Worm (Caenorhabditis elegans) whole organism, dauer: ENCODE measurements around the gene dpy-10.

Experiments
- unc-62 ChIP-seq: sonication (generic microtip); optimal IDR thresholded peaks from 2 replicates; lab custom pipeline; 2017; ENCODE audit warnings: missing biosample characterization, missing genetic modification reagents, missing genetic modification characterization

Gene dpy-10

DNA sequence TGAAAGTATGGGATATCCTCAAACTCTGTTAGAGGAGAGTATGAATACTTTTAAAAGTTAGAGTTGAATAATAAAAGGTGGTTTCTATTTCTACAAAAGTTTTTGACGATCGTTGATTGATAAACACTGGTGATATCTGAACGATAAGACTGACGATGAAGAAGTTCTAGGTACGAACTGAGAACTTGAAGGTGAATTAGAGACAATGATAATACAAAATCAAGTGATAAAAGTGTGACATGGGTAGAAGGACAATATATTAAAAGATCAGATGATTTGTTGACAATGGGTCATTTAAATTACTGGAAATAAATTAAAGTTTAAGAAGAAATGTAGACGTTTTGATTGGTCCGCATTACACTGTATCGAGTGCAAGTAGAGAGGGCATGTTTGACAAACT, 16.6 kb downstream of the dpy-10 start, which contains the start of gene C18H9.5:
C18H9.5 (minus strand) TSS at position 179 of the 400 bp plus-strand sequence.
- TF ChIP-seq unc-62 (GFP tag; lab: Kevin White, UChicago): no peak

DNA sequence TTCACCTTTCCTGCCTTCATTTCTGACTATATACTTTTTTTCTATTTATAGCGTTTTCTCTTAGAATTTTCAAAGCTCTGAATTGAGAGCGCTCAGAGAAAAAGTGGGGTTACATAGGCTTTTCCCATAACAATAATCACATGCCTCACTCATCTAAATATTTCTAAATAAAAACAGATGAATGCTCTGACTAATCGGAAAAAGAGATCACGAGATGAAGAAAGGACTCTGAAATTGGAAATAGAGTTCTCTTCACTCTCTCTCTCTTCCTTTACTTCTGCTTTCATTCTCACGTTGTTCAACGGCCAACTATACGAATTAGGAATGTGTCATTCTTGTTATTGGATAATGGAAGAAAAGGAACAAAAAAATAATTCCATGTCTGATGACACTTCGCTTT, 22.9 kb downstream of the dpy-10 start:
- no peak for TF ChIP-seq unc-62 (GFP tag; lab: Kevin White, UChicago)

DNA sequence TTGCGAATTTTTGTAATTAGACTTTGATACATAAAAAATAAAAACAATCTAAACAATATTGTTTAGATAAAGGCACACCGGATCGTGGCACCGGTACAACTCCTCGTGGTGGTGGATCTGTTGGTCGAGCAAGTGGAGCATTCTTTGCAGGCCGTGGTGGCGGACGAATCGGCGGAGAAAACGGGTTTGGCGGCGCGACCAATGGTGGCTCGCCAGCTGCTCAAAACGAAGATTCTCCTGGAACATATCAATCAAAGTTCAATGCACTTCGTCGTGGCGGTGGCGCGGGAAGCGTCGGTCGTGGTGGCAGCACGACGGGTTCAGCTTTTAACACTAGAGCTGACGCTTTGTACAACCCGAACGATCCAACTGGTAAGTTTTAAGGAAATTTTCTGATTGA, 26.1 kb downstream of the dpy-10 start:
- no peak for TF ChIP-seq unc-62 (GFP tag; lab: Kevin White, UChicago)

DNA sequence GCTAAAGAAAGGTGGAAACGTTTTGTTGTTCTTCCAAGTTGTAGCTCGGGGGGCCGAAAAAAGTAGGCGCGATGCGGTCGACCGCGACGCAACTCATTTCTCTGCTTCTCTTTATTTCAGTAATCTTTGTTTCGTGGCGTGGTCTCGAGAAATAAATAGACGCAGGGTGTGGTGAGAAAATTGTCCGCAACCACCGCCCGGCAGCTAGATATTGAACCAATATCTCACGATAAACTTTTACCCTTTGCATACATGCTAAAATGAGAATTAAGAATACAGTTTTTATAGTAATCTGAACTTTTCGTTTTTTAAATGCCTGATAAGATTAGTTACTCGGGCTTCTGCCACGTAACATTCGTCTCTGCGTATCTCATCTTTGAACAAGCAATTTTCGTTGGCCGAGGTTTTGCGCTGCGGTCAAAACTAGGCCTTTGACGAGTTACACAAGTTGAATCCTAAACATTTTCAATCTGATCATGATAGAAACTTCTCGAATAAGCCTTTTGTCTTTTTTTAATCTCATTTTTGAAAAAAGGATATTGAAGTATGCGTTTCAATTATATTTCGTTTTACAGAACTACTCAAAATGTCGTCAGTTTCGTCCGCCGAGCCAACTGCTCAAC, 28.3 kb downstream of the dpy-10 start, which contains the start of gene gyf-1:
gyf-1 (plus strand) TSS at position 573 of the 623 bp plus-strand sequence.
- TF ChIP-seq unc-62 (GFP tag; lab: Kevin White, UChicago): no peak

DNA sequence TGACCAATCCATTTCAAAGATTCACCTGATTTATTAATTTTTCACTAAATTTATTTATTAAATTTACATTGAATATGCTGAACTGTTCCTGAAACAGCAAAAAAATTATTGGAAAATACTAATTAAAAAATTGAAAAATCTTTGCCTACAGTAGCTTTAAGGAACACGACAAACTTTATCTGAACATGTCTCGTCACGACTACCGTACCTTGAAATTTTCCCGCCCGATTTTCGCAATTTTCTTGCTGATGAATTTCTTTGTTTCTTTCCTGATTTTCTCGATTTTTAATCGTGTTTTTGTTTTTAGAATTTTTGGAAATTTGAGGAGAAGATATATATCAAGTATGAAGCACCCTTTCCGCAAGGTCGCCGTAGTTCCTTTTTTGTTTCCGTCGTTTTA, 29.1 kb downstream of the dpy-10 start:
- no peak for TF ChIP-seq unc-62 (GFP tag; lab: Kevin White, UChicago)

DNA sequence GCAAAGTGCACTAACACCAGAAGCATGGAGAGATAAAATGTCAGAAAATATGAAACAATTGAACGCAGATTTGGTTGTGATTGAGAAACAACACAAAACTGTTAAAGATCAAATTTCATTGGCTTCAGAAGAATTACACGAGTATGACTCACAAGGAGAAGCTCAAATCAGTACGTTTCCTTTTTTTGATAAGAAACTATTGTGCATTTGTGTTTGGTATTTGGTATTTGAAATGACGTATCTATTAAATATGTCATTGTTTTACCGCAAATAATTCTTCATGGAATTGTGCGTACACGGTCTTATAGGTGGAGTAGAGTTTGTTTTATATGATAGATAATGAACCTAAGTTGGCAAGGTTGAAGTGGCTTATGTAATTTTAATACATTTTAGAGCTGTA, 30.5 kb downstream of the dpy-10 start:
- TF ChIP-seq unc-62 (GFP tag; lab: Kevin White, UChicago): no peak

DNA sequence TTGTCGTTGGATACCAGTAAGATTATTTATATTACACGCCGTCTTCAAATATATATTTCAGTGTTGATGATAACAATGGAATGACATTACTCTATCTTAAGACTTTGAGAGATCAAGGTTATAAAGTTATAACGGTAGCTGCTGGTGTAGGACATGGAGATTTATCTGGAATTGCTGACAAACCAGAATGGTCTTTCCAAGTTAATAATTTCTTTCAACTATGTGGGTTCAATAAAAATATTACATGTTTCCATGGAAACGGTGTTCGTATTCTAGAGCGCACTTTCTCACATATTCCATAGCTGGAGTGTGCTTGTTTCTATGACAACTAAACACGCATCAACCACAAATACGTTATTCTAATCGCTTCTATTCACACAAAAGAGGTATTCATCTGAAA, 32.3 kb downstream of the dpy-10 start, which contains the start of gene ift-74:
ift-74 (plus strand) TSS at position 301 of the 400 bp plus-strand sequence.
- TF ChIP-seq unc-62 (GFP tag; lab: Kevin White, UChicago): no peak

DNA sequence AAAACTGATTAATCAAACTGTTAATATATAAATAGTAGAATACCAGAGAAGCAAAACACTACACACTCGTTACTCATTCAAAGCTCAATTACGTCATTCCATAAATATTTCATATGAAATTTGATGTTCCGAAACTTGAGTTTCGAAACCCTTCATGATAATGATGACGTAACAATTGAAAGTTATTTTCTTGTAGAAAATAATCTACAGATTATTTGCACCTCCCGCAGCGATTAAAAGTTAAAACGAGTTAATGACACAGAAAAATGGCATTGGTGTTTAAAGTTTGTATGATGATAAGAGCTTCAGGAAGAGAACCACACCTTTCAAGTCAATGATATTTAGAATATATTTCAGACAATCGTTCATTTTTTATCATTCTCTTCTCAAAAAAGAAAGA, 38.1 kb downstream of the dpy-10 start, which contains the start of gene H43E16.1:
H43E16.1 (plus strand) TSS at position 375 of the 400 bp plus-strand sequence.
- TF ChIP-seq unc-62 (GFP tag; lab: Kevin White, UChicago): no peak

DNA sequence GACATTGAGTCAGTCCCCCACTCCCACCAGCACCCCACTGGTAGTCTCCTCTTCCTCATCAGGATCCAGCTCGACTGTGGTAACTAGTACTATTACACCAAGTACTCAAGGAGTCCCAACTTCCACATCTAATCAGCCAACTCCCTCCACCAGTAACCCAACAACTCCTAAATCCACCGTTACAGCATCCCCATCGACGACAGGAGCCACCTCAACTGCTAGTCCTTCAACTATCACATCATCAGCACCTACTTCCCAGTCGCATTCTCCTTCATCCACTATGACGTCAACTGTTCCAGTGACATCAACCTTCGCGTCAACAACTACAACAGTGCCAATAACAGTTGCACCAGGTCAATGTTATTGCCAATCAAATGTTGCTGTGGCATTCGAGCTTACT, 43.5 kb downstream of the dpy-10 start:
- no peak for TF ChIP-seq unc-62 (GFP tag; lab: Kevin White, UChicago)

DNA sequence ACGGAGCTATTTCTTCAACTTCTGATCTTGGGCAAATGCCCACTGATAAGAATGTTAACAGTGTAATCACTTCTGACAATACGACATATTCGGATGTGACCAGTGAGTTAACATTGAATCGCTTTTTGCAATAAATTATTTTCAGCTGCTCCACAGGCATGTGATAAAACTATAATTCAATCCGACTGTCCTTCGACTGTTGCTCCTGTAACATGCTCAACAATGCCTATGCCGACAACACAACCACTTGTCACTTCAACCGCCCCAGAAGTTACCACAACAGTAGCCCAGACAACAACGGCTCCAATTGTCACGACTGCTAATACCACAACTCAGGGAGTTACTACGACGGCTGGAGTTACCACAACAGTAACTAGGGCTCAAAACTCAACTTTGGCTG, 44.5 kb downstream of the dpy-10 start:
- TF ChIP-seq unc-62 (GFP tag; lab: Kevin White, UChicago): no peak

DNA sequence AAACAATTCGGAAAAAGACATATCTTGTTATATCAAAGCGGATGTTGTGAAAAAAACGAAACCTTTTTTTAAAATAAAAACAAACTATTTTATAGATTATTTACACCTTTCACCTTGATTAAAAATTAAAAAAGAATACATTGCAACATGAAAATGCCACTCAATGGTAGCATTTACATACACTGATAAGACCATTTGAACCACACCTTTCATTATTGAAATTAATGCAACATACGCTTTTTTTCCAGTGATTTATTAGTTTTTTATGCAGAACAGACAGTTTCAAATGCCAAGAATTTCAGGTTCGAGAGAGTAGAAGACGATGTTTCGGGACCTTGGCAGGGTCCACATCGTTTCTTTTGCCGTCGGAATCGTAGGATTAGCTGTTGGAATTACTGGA, 45.4 kb downstream of the dpy-10 start, which contains the start of gene T19D12.1:
T19D12.1 (plus strand) TSS at position 301 of the 400 bp plus-strand sequence.
- no peak for TF ChIP-seq unc-62 (GFP tag; lab: Kevin White, UChicago)

DNA sequence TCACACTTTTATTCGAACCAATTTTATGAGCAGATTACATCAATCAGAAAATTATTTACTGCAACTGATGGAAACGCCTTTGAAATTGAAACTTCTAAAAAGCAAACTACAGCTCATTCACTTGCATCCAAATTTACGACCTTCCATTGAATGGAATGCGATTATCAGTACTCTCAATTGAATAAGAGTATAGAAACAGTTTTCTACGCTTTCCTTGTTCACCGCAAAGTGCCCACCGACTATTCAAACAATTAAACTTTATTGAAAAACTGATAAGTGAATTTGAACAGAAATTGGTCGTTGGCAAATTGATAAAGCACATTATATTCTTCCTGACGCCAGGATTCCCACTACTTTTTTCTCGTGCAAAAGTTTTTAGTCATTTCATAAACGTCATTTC, 46.1 kb downstream of the dpy-10 start:
- TF ChIP-seq unc-62 (GFP tag; lab: Kevin White, UChicago): no peak

DNA sequence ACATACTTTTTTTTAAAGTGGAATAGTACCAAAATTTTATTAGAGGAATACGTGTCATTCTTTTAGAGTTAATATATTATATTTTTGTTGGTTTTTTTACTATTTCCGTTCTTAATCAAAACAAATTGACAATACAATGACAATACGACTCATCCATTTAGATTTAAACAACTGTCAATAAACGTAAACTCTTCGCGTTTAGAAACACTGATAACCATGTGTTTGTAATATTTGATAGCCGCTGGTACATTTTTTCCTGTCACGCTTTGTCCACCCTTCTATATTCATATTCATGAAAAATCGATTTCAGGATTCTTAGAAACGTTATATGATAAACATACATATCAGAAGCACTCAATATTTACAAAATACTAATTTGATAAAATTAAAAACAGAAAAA, 48.2 kb downstream of the dpy-10 start:
- no peak for TF ChIP-seq unc-62 (GFP tag; lab: Kevin White, UChicago)

DNA sequence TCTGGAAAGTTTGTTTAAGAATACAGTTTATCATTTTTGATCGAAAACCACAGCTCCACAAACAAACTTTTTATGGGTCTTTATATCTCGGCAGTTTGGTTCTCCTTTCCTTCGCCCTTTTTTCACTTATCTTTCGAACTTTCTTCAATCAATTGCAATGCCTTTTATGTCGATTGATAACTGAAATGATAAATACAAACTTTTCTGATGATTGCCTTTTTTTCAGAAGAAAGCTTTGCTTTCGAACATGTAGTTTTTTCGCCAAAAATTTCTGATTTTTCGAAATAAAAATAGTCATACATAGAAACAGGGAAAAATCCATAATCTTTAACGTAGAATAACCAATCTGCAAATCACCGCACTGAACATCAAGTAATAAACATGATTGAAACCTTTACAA, 50.8 kb downstream of the dpy-10 start, which contains the start of gene T19D12.2:
T19D12.2 (plus strand) TSS at position 125 of the 400 bp plus-strand sequence.
- TF ChIP-seq unc-62 (GFP tag; lab: Kevin White, UChicago): no peak
